Fruit fly (Drosophila melanogaster): Measurements from ENCODE around the gene Elys.

Gene Elys

DNA sequence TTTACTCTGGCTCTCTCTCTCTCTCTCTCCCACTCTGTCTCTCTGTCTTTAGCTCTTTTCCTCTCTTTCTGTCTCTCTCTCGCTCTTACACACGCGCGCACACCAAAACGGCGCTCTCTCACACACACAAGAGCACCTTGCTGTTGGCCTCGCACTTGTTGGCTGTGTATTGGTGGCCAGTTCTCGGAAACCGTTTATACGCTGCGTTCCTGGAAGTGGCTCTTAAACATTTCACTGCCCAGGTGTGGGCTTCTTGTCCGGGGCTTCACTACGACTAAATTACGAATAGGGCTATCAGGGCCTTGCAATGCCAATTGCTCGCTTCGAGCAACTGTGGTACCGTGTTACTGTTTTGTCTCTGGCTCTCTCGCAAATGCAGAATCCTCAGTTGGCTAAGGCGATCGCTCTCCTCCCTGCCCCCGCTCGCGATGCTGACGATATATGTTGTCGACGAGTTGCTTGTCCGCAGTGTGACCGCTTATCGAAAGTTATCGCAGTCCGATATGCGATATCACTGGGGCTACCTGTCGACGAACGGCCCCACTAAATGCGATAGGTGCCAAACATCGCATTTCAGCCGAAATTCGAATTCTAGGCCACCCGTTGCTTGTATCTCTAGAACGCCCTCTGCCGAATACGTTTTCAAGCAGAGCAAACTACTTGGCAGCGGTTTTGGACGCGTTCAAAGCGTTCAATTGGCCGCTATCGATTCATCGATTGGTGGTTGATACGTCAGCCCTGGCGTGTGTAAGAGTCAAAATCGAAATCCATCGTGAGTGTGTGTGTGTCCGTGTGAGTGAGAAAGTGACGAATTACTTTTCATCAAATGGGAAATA lies 31.2 kb downstream of the Elys start, which contains the start of the genes dome and Ubqn (continued):
- no peak for TF ChIP-seq CG31627 (GFP tag; optimal IDR thresholded peaks at IDR 0.05)
- TF ChIP-seq salr (GFP tag; optimal IDR thresholded peaks at IDR 0.05), result no peak
- no peak for TF ChIP-seq CG8119 (GFP tag; IDR thresholded peaks at IDR 0.05)
- TF ChIP-seq Eip78C (GFP tag), result peak; percentile 77
- peak; percentile 45 for TF ChIP-seq net (GFP tag; optimal IDR thresholded peaks at IDR 0.05)
- TF ChIP-seq Met (GFP tag; optimal IDR thresholded peaks at IDR 0.05), result no peak
- no peak for TF ChIP-seq CG11294 (GFP tag; IDR thresholded peaks at IDR 0.05)
- TF ChIP-seq CG34406 (GFP tag; optimal IDR thresholded peaks at IDR 0.05), result no peak
- TF ChIP-seq Lpt (GFP tag; optimal IDR thresholded peaks at IDR 0.05), result no peak
- no peak for TF ChIP-seq Sox15 (GFP tag; optimal IDR thresholded peaks at IDR 0.05)
- no peak for TF ChIP-seq Ets96B (tag; optimal IDR thresholded peaks at IDR 0.05)
- no peak for TF ChIP-seq Gug (GFP tag; IDR thresholded peaks at IDR 0.05)
- TF ChIP-seq CG3919 (GFP tag; optimal IDR thresholded peaks at IDR 0.05), result no peak
- no peak for TF ChIP-seq Hr4 (GFP tag; optimal IDR thresholded peaks at IDR 0.05)
- TF ChIP-seq achi (GFP tag; optimal IDR thresholded peaks at IDR 0.05), result no peak
- TF ChIP-seq CG11902 (GFP tag; optimal IDR thresholded peaks at IDR 0.05), result no peak
- no peak for TF ChIP-seq esn (GFP tag; optimal IDR thresholded peaks at IDR 0.05)
- TF ChIP-seq CG6808 (GFP tag; optimal IDR thresholded peaks at IDR 0.05), result no peak
- no peak for TF ChIP-seq CG11762 (GFP tag; optimal IDR thresholded peaks at IDR 0.05; ENCODE audit: insufficient read depth)
- no peak for TF ChIP-seq Eip75B (GFP tag; optimal IDR thresholded peaks at IDR 0.05)
- peak; percentile 9 for TF ChIP-seq dsx (GFP tag; optimal IDR thresholded peaks at IDR 0.05; ENCODE audit: poor library complexity, severe bottlenecking)
- TF ChIP-seq Smox (GFP tag; optimal IDR thresholded peaks at IDR 0.05), result no peak
- TF ChIP-seq cyc (GFP tag; optimal IDR thresholded peaks at IDR 0.05), result no peak
- no peak for TF ChIP-seq lz (GFP tag; optimal IDR thresholded peaks at IDR 0.05)
- peak; percentile 8 for TF ChIP-seq Sox14 (GFP tag; optimal IDR thresholded peaks at IDR 0.05)
- peak; percentile 22 for TF ChIP-seq topi (GFP tag; optimal IDR thresholded peaks at IDR 0.05)
- no peak for TF ChIP-seq CG6792 (GFP tag; optimal IDR thresholded peaks at IDR 0.05)
- no peak for TF ChIP-seq Hr38 (GFP tag; optimal IDR thresholded peaks at IDR 0.05)
- no peak for TF ChIP-seq CG6276 (GFP tag; optimal IDR thresholded peaks at IDR 0.05)
- peak; percentile 9 for TF ChIP-seq CG3032 (tag; optimal IDR thresholded peaks at IDR 0.05)
- TF ChIP-seq acj6 (GFP tag; optimal IDR thresholded peaks at IDR 0.05), result no peak
- no peak for TF ChIP-seq CG8319 (GFP tag; optimal IDR thresholded peaks at IDR 0.05)
- TF ChIP-seq CG1621 (tag; optimal IDR thresholded peaks at IDR 0.05), result no peak
- TF ChIP-seq dac (GFP tag; optimal IDR thresholded peaks at IDR 0.05), result no peak
- peak; percentile 49; the same call in 1 of the 2 replicates for TF ChIP-seq CG15336 (GFP tag; IDR thresholded peaks at IDR 0.05)

DNA sequence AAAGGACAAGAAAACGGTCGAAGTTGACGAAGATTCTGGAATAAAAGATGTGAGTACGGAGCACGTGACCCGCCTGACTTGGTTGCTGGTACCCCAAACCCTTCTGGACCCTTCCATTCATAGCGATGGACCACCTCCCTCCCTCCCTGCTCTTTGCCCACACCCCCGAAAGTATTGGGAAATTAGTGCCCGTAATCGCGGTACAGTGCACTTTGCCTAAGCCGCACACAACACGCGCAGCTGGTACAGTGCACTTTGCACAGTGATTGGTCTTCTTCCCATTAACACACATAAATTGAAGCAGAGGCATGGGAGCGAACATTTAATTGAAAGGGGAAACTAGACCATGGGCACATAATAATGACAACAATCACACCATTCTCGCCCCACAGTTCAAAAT lies 31.9 kb downstream of the Elys start:
- TF ChIP-seq fkh (GFP tag; optimal IDR thresholded peaks at IDR 0.05), result no peak
- TF ChIP-seq CG1621 (tag; optimal IDR thresholded peaks at IDR 0.05), result no peak
- no peak for TF ChIP-seq CG6276 (GFP tag; optimal IDR thresholded peaks at IDR 0.05)

DNA sequence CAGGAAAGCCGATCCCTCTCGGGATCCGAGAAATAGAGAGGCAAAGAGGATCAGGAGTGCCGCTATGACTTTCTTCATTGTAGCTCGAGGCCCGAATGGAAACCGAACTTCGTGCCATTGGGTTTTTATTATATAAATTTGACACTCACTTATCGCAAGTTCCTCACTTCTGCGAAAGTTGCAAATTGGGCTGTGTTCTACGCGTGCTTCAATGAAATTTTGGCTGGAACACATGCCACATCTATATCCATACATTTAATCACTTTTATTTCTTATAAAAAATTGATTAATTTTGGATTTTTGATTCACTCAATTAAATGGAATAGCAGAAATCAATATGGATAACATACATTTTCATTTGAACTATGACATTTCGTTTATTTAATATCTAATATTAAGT lies 36.7 kb downstream of the Elys start, which contains the start of gene CG14227:
Gene CG14227 (minus strand): TSS at position 101 of the 400 bp plus-strand sequence.
- no peak for TF ChIP-seq achi (GFP tag; optimal IDR thresholded peaks at IDR 0.05)
- no peak for TF ChIP-seq CG34406 (GFP tag; optimal IDR thresholded peaks at IDR 0.05)
- TF ChIP-seq topi (GFP tag; optimal IDR thresholded peaks at IDR 0.05), result no peak
- no peak for TF ChIP-seq CG10669 (GFP tag; optimal IDR thresholded peaks at IDR 0.05)
- TF ChIP-seq CG1621 (tag; optimal IDR thresholded peaks at IDR 0.05), result no peak
